3 fruit fly cellular contexts compared by ENCODE assay signal in genomic region chr2L:21311200-21311689, dm6.
TF ChIP-seq lines count a peak whose summit lies in the region.

No protein-coding gene starts in this region.

- no peak for TF ChIP-seq CTCF in whole organism, embryonic (GFP tag; optimal IDR thresholded peaks at IDR 0.05; lab: Kevin White, UChicago)

TF ChIP-seq in whole organism, adult, 20 proteins besides CTCF, POLR2A, EP300 and RAD21:
- peak; percentile 28 for TF ChIP-seq Mnt (GFP tag; optimal IDR thresholded peaks at IDR 0.05; lab: Kevin White, UChicago)
- TF ChIP-seq kay (GFP tag; lab: Kevin White, UChicago; ENCODE audit: borderline replicate concordance): peak; percentile 93
- TF ChIP-seq CG11617 (GFP tag; optimal IDR thresholded peaks at IDR 0.05; lab: Kevin White, UChicago): no peak
- no peak for TF ChIP-seq CG33017 (tag; optimal IDR thresholded peaks at IDR 0.05; lab: Kevin White, UChicago)
- no peak for TF ChIP-seq CG1620 (GFP tag; optimal IDR thresholded peaks at IDR 0.05; lab: Kevin White, UChicago)
- TF ChIP-seq Crg-1 (GFP tag; optimal IDR thresholded peaks at IDR 0.05; lab: Kevin White, UChicago): no peak

TF ChIP-seq in whole organism, embryonic, 481 proteins besides CTCF, POLR2A, EP300 and RAD21:
- TF ChIP-seq fd96Cb (tag; optimal IDR thresholded peaks at IDR 0.05; lab: Kevin White, UChicago) (no peak), lab (GFP tag; optimal IDR thresholded peaks at IDR 0.05; lab: Kevin White, UChicago) (peak; percentile 12), grn (GFP tag; optimal IDR thresholded peaks at IDR 0.05; lab: Kevin White, UChicago) (no peak), Pdp1 (GFP tag; optimal IDR thresholded peaks at IDR 0.05; lab: Kevin White, UChicago) (peak in 1 of 2 experiments; percentile 73), grau (tag; optimal IDR thresholded peaks at IDR 0.05; lab: Kevin White, UChicago) (peak; percentile 64), cwo (GFP tag; optimal IDR thresholded peaks at IDR 0.05; lab: Kevin White, UChicago) (peak; percentile 7), sens (GFP tag; lab: Kevin White, UChicago) (peak; percentile 81), Xrp1 (GFP tag; IDR thresholded peaks at IDR 0.05; lab: Robert Waterston, UW) (0 out of 2 replicates have a peak, but pooled peaks have one; percentile 3), CG6175 (GFP tag; IDR thresholded peaks at IDR 0.05; lab: Robert Waterston, UW) (0 out of 3 replicates have a peak, but pooled peaks have one; percentile 70)
TF ChIP-seq in whole organism, embryonic: peak in this region for 7.

TF ChIP-seq in whole organism, prepupa, 60 proteins besides CTCF, POLR2A, EP300 and RAD21:
- TF ChIP-seq CG4318 (GFP tag; optimal IDR thresholded peaks at IDR 0.05; lab: Kevin White, UChicago) (no peak), vri (GFP tag; optimal IDR thresholded peaks at IDR 0.05; lab: Kevin White, UChicago) (peak; percentile 25), Met (GFP tag; optimal IDR thresholded peaks at IDR 0.05; lab: Kevin White, UChicago) (peak; percentile 8), lz (GFP tag; optimal IDR thresholded peaks at IDR 0.05; lab: Kevin White, UChicago) (no peak), Sox15 (GFP tag; optimal IDR thresholded peaks at IDR 0.05; lab: Kevin White, UChicago) (no peak), CG11902 (GFP tag; optimal IDR thresholded peaks at IDR 0.05; lab: Kevin White, UChicago) (no peak), Blimp-1 (GFP tag; optimal IDR thresholded peaks at IDR 0.05; lab: Kevin White, UChicago) (no peak), Smox (GFP tag; optimal IDR thresholded peaks at IDR 0.05; lab: Kevin White, UChicago) (no peak)
TF ChIP-seq in whole organism, prepupa: peak in this region for 2.
